Worm (Caenorhabditis elegans): Measurements from ENCODE around the gene twk-25.

The twk-25 gene

DNA sequence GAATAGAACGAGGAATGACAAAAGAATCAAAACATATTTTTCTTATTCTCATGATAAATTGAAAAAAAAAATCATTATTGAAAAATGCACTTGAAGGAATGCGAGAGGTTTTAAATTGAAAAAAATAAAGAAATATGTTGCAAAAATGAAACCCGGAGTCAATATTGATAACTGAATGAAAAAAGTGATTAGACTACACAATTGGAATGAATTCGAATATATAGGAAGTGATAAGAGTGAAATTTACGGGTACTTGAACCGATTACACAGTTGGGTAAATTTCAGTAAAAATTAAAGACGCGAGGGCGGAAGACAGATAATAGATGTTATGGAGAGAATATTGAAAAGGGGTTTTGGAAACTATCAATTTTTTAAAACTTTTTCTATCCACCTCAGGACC is 15.4 kb upstream of the twk-25 start:
- no peak for TF ChIP-seq ceh-16 (tag; optimal IDR thresholded peaks at IDR 0.05)
- TF ChIP-seq F13H6.1 (tag; optimal IDR thresholded peaks at IDR 0.05): no peak
- TF ChIP-seq nhr-21 (tag; optimal IDR thresholded peaks at IDR 0.05): no peak
- no peak for TF ChIP-seq crh-2 (tag; optimal IDR thresholded peaks at IDR 0.05)
- peak; percentile 73 for TF ChIP-seq fos-1 (tag; optimal IDR thresholded peaks at IDR 0.05)
- no peak for TF ChIP-seq sma-9 (GFP tag; optimal IDR thresholded peaks at IDR 0.05)
- no peak for TF ChIP-seq sma-9 (tag; optimal IDR thresholded peaks at IDR 0.05)
- TF ChIP-seq mbf-1 (tag; optimal IDR thresholded peaks at IDR 0.05): no peak
- no peak for TF ChIP-seq lin-13 (GFP tag; optimal IDR thresholded peaks at IDR 0.05)

DNA sequence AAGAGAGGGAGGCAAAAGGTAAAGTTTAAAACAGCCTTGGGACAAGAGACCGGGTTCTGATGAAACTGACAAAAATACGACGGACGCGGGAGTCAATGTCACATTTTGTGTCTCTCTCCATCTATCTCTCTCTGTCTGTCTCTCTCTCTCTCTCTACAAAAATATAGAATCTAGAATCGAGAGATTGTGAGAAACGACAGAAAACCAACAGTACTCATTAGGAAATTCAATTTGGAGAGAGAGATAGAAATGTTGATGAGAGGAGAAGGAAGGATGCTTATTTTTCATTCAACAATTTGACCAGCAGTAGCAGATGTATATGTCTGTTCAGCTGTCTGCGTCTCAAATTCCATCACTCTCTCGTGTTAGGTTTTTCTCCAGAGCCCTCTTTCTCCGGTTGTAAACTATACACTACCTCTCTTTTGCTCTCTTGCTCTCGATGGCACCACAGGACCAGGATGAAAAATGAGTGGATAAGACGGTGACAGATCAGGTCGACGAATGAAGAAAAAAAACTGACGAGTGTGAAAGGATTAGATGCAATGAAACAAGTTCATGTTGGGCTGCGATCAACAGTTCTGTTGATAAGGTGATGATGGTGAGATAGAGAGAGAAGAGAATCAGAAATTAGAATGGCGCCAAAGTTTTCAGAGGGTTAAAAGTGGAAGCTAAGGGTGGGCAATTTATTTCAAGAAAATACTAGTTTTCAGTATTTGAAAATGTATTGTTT is 14.7 kb upstream of the twk-25 start:
- no peak for TF ChIP-seq skn-1 (tag; optimal IDR thresholded peaks at IDR 0.05)
- no peak for TF ChIP-seq nhr-11 (tag; optimal IDR thresholded peaks at IDR 0.05)
- TF ChIP-seq mab-5 (tag; optimal IDR thresholded peaks at IDR 0.05): no peak
- TF ChIP-seq unc-39 (tag; optimal IDR thresholded peaks at IDR 0.05): no peak
- TF ChIP-seq ztf-4 (tag; optimal IDR thresholded peaks at IDR 0.05): no peak
- TF ChIP-seq ceh-16 (tag; optimal IDR thresholded peaks at IDR 0.05): peak; percentile 38
- TF ChIP-seq sma-9 (GFP tag; optimal IDR thresholded peaks at IDR 0.05): peak; percentile 75
- no peak for TF ChIP-seq sma-9 (tag; optimal IDR thresholded peaks at IDR 0.05)
- peak; percentile 38 for TF ChIP-seq sem-4 (tag; optimal IDR thresholded peaks at IDR 0.05)
- TF ChIP-seq peb-1 (tag; optimal IDR thresholded peaks at IDR 0.05): no peak
- no peak for TF ChIP-seq R02D3.7 (tag; optimal IDR thresholded peaks at IDR 0.05)
- TF ChIP-seq unc-55 (GFP tag; optimal IDR thresholded peaks at IDR 0.05): no peak
- TF ChIP-seq ZK546.5 (tag; optimal IDR thresholded peaks at IDR 0.05): no peak
- no peak for TF ChIP-seq snpc-4 (tag; optimal IDR thresholded peaks at IDR 0.05)
- TF ChIP-seq ama-1 (optimal IDR thresholded peaks at IDR 0.05): no peak
- no peak for TF ChIP-seq nhr-12 (tag; optimal IDR thresholded peaks at IDR 0.05)
- no peak for TF ChIP-seq dmd-4 (tag; optimal IDR thresholded peaks at IDR 0.05)
- TF ChIP-seq lsy-2 (tag; optimal IDR thresholded peaks at IDR 0.05): peak in 1 of 2 experiments; percentile 55
- TF ChIP-seq mdl-1 (tag; optimal IDR thresholded peaks at IDR 0.05): no peak
- no peak for TF ChIP-seq nhr-10 (tag; optimal IDR thresholded peaks at IDR 0.05)
- peak; percentile 73 for TF ChIP-seq nhr-6 (tag; optimal IDR thresholded peaks at IDR 0.05)
- TF ChIP-seq ztf-11 (tag; optimal IDR thresholded peaks at IDR 0.05): no peak
- no peak for TF ChIP-seq fos-1 (tag; optimal IDR thresholded peaks at IDR 0.05)
- no peak for TF ChIP-seq crh-2 (tag; optimal IDR thresholded peaks at IDR 0.05)
- TF ChIP-seq blmp-1 (tag; optimal IDR thresholded peaks at IDR 0.05; ENCODE audit: insufficient read depth): peak; percentile 76
- TF ChIP-seq zag-1 (tag; optimal IDR thresholded peaks at IDR 0.05): no peak
- TF ChIP-seq aly-2 (tag; optimal IDR thresholded peaks at IDR 0.05): no peak
- peak; percentile 70 for TF ChIP-seq sma-3 (GFP tag; optimal IDR thresholded peaks at IDR 0.05)
- TF ChIP-seq nhr-129 (tag; optimal IDR thresholded peaks at IDR 0.05): peak; percentile 64
- no peak for TF ChIP-seq egl-27 (tag; optimal IDR thresholded peaks at IDR 0.05)
- TF ChIP-seq ztf-1 (GFP tag; conservative IDR thresholded peaks at IDR 0.05): no peak
- TF ChIP-seq C34F6.9 (tag; optimal IDR thresholded peaks at IDR 0.05): peak; percentile 42
- TF ChIP-seq Y55F3AM.14 (GFP tag; optimal IDR thresholded peaks at IDR 0.05): no peak
- peak; percentile 20 for TF ChIP-seq lin-13 (GFP tag; optimal IDR thresholded peaks at IDR 0.05)
- peak; percentile 94 for TF ChIP-seq nhr-25 (tag; optimal IDR thresholded peaks at IDR 0.05)
- TF ChIP-seq F13H6.1 (tag; optimal IDR thresholded peaks at IDR 0.05): peak; percentile 35
- no peak for TF ChIP-seq lin-11 (tag; optimal IDR thresholded peaks at IDR 0.05)
- no peak for TF ChIP-seq nhr-237 (tag; optimal IDR thresholded peaks at IDR 0.05)
- TF ChIP-seq gmeb-1 (tag; optimal IDR thresholded peaks at IDR 0.05): no peak
- TF ChIP-seq nhr-77 (tag; optimal IDR thresholded peaks at IDR 0.05): no peak
- TF ChIP-seq alr-1 (tag; optimal IDR thresholded peaks at IDR 0.05): no peak
- no peak for TF ChIP-seq elt-1 (tag; optimal IDR thresholded peaks at IDR 0.05)
- no peak for TF ChIP-seq unc-62 (GFP tag; optimal IDR thresholded peaks at IDR 0.05)
- TF ChIP-seq nhr-21 (tag; optimal IDR thresholded peaks at IDR 0.05): peak; percentile 62
- TF ChIP-seq elt-3 (tag; optimal IDR thresholded peaks at IDR 0.05): no peak
- TF ChIP-seq nhr-23 (tag; optimal IDR thresholded peaks at IDR 0.05): no peak
- TF ChIP-seq mbf-1 (tag; optimal IDR thresholded peaks at IDR 0.05): no peak
- no peak for TF ChIP-seq lin-39 (tag; optimal IDR thresholded peaks at IDR 0.05)
- no peak for TF ChIP-seq ceh-82 (tag; optimal IDR thresholded peaks at IDR 0.05)
